Fruit fly (Drosophila melanogaster) whole organism, embryonic: ENCODE measurements around the gene NitFhit.
A peak's percentile ranks its signal among the peaks of the same experiment; 100 is the strongest.

Experiments
- Ada2b ChIP-seq: fragments of 200-800 bp; sonication (Bioruptor generic); IDR thresholded peaks from 2 replicates; pipeline ENCODE4 v1.3.6; 2022; ENCODE audit warnings: missing biosample characterization, missing genetic modification characterization
- CG10543 ChIP-seq: fragments of 200-800 bp; sonication (Bioruptor generic); optimal IDR thresholded peaks from 3 replicates; lab custom pipeline; 2017; ENCODE audit warnings: missing biosample characterization, mild to moderate bottlenecking, missing genetic modification characterization, moderate library complexity
- CG11456 ChIP-seq: fragments of 200-800 bp; sonication (Bioruptor generic); IDR thresholded peaks from 3 replicates; pipeline ENCODE4 v1.3.6; 2022; ENCODE audit warnings: missing biosample characterization, missing genetic modification characterization
- CG15011 ChIP-seq: fragments of 200-800 bp; sonication (Bioruptor generic); optimal IDR thresholded peaks from 3 replicates; lab custom pipeline; 2018; ENCODE audit warnings: missing biosample characterization, mild to moderate bottlenecking, missing genetic modification characterization
- CG15269 ChIP-seq: fragments of 200-800 bp; sonication (Bioruptor generic); optimal IDR thresholded peaks from 2 replicates; lab custom pipeline; 2018; ENCODE audit warnings: missing biosample characterization, mild to moderate bottlenecking, missing genetic modification characterization, moderate library complexity
- CG1529 ChIP-seq: fragments of 200-800 bp; sonication (Bioruptor generic); optimal IDR thresholded peaks from 3 replicates; lab custom pipeline; 2018; ENCODE audit warnings: missing biosample characterization, missing genetic modification characterization
- CG1602 ChIP-seq: fragments of 200-800 bp; sonication (Bioruptor generic); optimal IDR thresholded peaks from 3 replicates; lab custom pipeline; 2016; ENCODE audit warnings: missing biosample characterization, missing genetic modification characterization
- CG17186 ChIP-seq: fragments of 200-800 bp; sonication (Bioruptor generic); optimal IDR thresholded peaks from 3 replicates; lab custom pipeline; 2017; ENCODE audit warnings: missing biosample characterization, missing genetic modification reagents, missing genetic modification characterization
- CG17359 ChIP-seq: fragments of 200-800 bp; sonication (Bioruptor generic); optimal IDR thresholded peaks from 3 replicates; lab custom pipeline; 2018; ENCODE audit warnings: missing biosample characterization, mild to moderate bottlenecking, missing genetic modification characterization, moderate library complexity
- CG17385 ChIP-seq: fragments of 200-800 bp; sonication (Bioruptor generic); optimal IDR thresholded peaks from 3 replicates; lab custom pipeline; 2018; ENCODE audit warnings: missing biosample characterization, mild to moderate bottlenecking, missing genetic modification characterization
- CG2116 ChIP-seq: fragments of 200-800 bp; sonication (Bioruptor generic); optimal IDR thresholded peaks from 3 replicates; lab custom pipeline; 2018; ENCODE audit warnings: missing biosample characterization, mild to moderate bottlenecking, missing genetic modification characterization
- CG2199 ChIP-seq: fragments of 200-800 bp; sonication (Bioruptor generic); IDR thresholded peaks from 3 replicates; pipeline ENCODE4 v1.3.6; 2022; ENCODE audit warnings: missing biosample characterization, missing genetic modification characterization
- CG2678 ChIP-seq: fragments of 200-800 bp; sonication (Bioruptor generic); optimal IDR thresholded peaks from 3 replicates; lab custom pipeline; 2019; ENCODE audit warnings: missing biosample characterization, mild to moderate bottlenecking, missing genetic modification characterization, moderate library complexity
- CG3407 ChIP-seq: fragments of 200-800 bp; sonication (Bioruptor generic); optimal IDR thresholded peaks from 2 replicates; lab custom pipeline; 2018; ENCODE audit warnings: missing biosample characterization, mild to moderate bottlenecking, missing genetic modification characterization
- CG3726 ChIP-seq: fragments of 200-800 bp; sonication (Bioruptor generic); IDR thresholded peaks from 3 replicates; pipeline ENCODE4, ENCODE4 v1.3.6; 2022; ENCODE audit warnings: missing biosample characterization, missing genetic modification characterization
- CG42726 ChIP-seq: fragments of 200-800 bp; sonication (Bioruptor generic); IDR thresholded peaks from 2 replicates; pipeline ENCODE4 v1.3.6; 2022; ENCODE audit warnings: missing biosample characterization, missing genetic modification characterization; ENCODE audit not compliant: partially characterized antibody
- CG5245 ChIP-seq: fragments of 200-800 bp; sonication (Bioruptor generic); optimal IDR thresholded peaks from 3 replicates; lab custom pipeline; 2016; ENCODE audit warnings: missing biosample characterization, missing genetic modification characterization
- CG6254 ChIP-seq: fragments of 200-800 bp; sonication (Bioruptor generic); optimal IDR thresholded peaks from 3 replicates; lab custom pipeline; 2017; ENCODE audit warnings: mild to moderate bottlenecking, missing biosample characterization, missing genetic modification reagents, missing genetic modification characterization
- CG6689 ChIP-seq: fragments of 200-800 bp; sonication (Bioruptor generic); IDR thresholded peaks from 2 replicates; pipeline ENCODE4 v1.3.6; 2022; ENCODE audit warnings: missing biosample characterization, missing genetic modification characterization
- CG6854 ChIP-seq: fragments of 200-800 bp; sonication (Bioruptor generic); optimal IDR thresholded peaks from 3 replicates; lab custom pipeline; 2017; ENCODE audit warnings: missing biosample characterization, mild to moderate bottlenecking, missing genetic modification characterization
- CG7786 ChIP-seq: fragments of 200-800 bp; sonication (Bioruptor generic); optimal IDR thresholded peaks from 2 replicates; lab custom pipeline; 2016; ENCODE audit warnings: missing biosample characterization, missing genetic modification characterization
- CG9817 ChIP-seq: fragments of 200-800 bp; sonication (Bioruptor generic); optimal IDR thresholded peaks from 2 replicates; lab custom pipeline; 2018; ENCODE audit warnings: missing biosample characterization, mild to moderate bottlenecking, missing genetic modification characterization, moderate library complexity
- CTCF ChIP-seq: fragments of 200-800 bp; sonication (Bioruptor generic); optimal IDR thresholded peaks from 2 replicates; lab custom pipeline; 2017; ENCODE audit warnings: missing biosample characterization, mild to moderate bottlenecking, missing genetic modification characterization, moderate library complexity
- E2f2 ChIP-seq: fragments of 200-800 bp; sonication (Bioruptor generic); IDR thresholded peaks from 2 replicates; pipeline ENCODE4 v1.3.6; 2022; ENCODE audit warnings: missing biosample characterization, missing genetic modification characterization
- ERR ChIP-seq: fragments of 200-800 bp; sonication (Bioruptor generic); optimal IDR thresholded peaks from 2 replicates; lab custom pipeline; 2016; ENCODE audit warnings: missing biosample characterization, missing genetic modification characterization
- GATAe ChIP-seq: fragments of 200-800 bp; sonication (Bioruptor generic); conservative IDR thresholded peaks from 2 replicates; pipeline ENCODE4 v1.3.6; 2022; ENCODE audit warnings: missing biosample characterization, missing genetic modification characterization
- Hr3 ChIP-seq: fragments of 200-800 bp; sonication (Bioruptor generic); optimal IDR thresholded peaks from 3 replicates; lab custom pipeline; 2016; ENCODE audit warnings: missing biosample characterization, missing genetic modification characterization
- Hr51 ChIP-seq, 2 experiments: fragments of 200-800 bp; sonication (Bioruptor generic); optimal IDR thresholded peaks; 2 replicates in 1 of 2; 3 replicates in 1 of 2; lab custom pipeline; 2016 to 2018; ENCODE audit warnings: missing biosample characterization in 2 of 2, missing genetic modification characterization in 2 of 2, mild to moderate bottlenecking in 1 of 2, moderate library complexity in 1 of 2
- Lhr ChIP-seq: fragments of 200-800 bp; sonication (Bioruptor generic); optimal IDR thresholded peaks from 3 replicates; lab custom pipeline; 2017; ENCODE audit warnings: mild to moderate bottlenecking, missing biosample characterization, missing genetic modification reagents, missing genetic modification characterization
- Oli ChIP-seq: fragments of 200-800 bp; sonication (Bioruptor generic); optimal IDR thresholded peaks from 2 replicates; lab custom pipeline; 2018; ENCODE audit warnings: missing biosample characterization, mild to moderate bottlenecking, missing genetic modification characterization, moderate library complexity
- Ptx1 ChIP-seq: fragments of 200-800 bp; sonication (Bioruptor generic); IDR thresholded peaks from 2 replicates; pipeline ENCODE4 v1.3.6; 2022; ENCODE audit warnings: missing biosample characterization, missing genetic modification characterization
- Sin3A ChIP-seq: fragments of >200 bp; optimal IDR thresholded peaks from 2 replicates; lab custom pipeline; 2018
- Six4 ChIP-seq: fragments of 200-800 bp; sonication (Bioruptor generic); optimal IDR thresholded peaks from 2 replicates; lab custom pipeline; 2016; ENCODE audit warnings: missing biosample characterization, missing genetic modification characterization
- Ssrp ChIP-seq: fragments of 200-800 bp; sonication (Bioruptor generic); optimal IDR thresholded peaks from 2 replicates; lab custom pipeline; 2018; ENCODE audit warnings: missing biosample characterization, mild to moderate bottlenecking, missing genetic modification characterization, moderate library complexity
- Usf ChIP-seq: fragments of 200-800 bp; sonication (Bioruptor generic); optimal IDR thresholded peaks from 2 replicates; lab custom pipeline; 2017; ENCODE audit warnings: missing genotype, missing biosample characterization, missing genetic modification characterization
- ab ChIP-seq: fragments of 200-800 bp; sonication (Bioruptor generic); optimal IDR thresholded peaks from 2 replicates; lab custom pipeline; 2016; ENCODE audit warnings: missing biosample characterization, missing genetic modification characterization
- ase ChIP-seq: fragments of 200-800 bp; sonication (Bioruptor generic); IDR thresholded peaks from 3 replicates; pipeline ENCODE4 v1.3.6; 2022; ENCODE audit warnings: missing biosample characterization, missing genetic modification characterization
- bowl ChIP-seq: fragments of 200-800 bp; sonication (Bioruptor generic); IDR thresholded peaks from 2 replicates; pipeline ENCODE4 v1.3.6; 2022; ENCODE audit warnings: missing biosample characterization, missing genetic modification characterization
- cg ChIP-seq: fragments of 200-800 bp; sonication (Bioruptor generic); optimal IDR thresholded peaks from 3 replicates; lab custom pipeline; 2019; ENCODE audit warnings: missing biosample characterization, mild to moderate bottlenecking, missing genetic modification characterization, moderate library complexity
- dimm ChIP-seq: fragments of 200-800 bp; sonication (Bioruptor generic); IDR thresholded peaks from 2 replicates; pipeline ENCODE4 v1.3.6; 2022; ENCODE audit warnings: missing biosample characterization, missing genetic modification characterization
- emc ChIP-seq: fragments of 200-800 bp; sonication (Bioruptor generic); optimal IDR thresholded peaks from 2 replicates; lab custom pipeline; 2016; ENCODE audit warnings: missing biosample characterization, missing genetic modification characterization
- inv ChIP-seq: fragments of 200-800 bp; sonication (Bioruptor generic); IDR thresholded peaks from 2 replicates; pipeline ENCODE4 v1.3.6; 2022; ENCODE audit warnings: missing biosample characterization, missing genetic modification characterization; ENCODE audit not compliant: partially characterized antibody
- kni ChIP-seq: fragments of 200-800 bp; sonication (Bioruptor generic); optimal IDR thresholded peaks from 3 replicates; lab custom pipeline; 2017; ENCODE audit warnings: mild to moderate bottlenecking, missing biosample characterization, missing genetic modification reagents, missing genetic modification characterization
- lola ChIP-seq, 3 experiments: fragments of >200 bp in 2 of 3; fragments of 200-800 bp in 1 of 3; sonication (Bioruptor generic) in 1 of 3; optimal IDR thresholded peaks; 2 replicates each; lab custom pipeline; 2017 to 2019; ENCODE audit warnings: missing biosample characterization in 3 of 3, missing genetic modification characterization in 3 of 3, mild to moderate bottlenecking in 1 of 3, moderate library complexity in 1 of 3
- onecut ChIP-seq: fragments of 200-800 bp; sonication (Bioruptor generic); IDR thresholded peaks from 2 replicates; pipeline ENCODE4 v1.3.6; 2022; ENCODE audit warnings: missing biosample characterization, missing genetic modification characterization
- repo ChIP-seq: fragments of 200-800 bp; sonication (Bioruptor generic); optimal IDR thresholded peaks from 2 replicates; lab custom pipeline; 2016; ENCODE audit warnings: missing biosample characterization, missing genetic modification characterization
- slp2 ChIP-seq: fragments of 200-800 bp; sonication (Bioruptor generic); optimal IDR thresholded peaks from 2 replicates; lab custom pipeline; 2016; ENCODE audit warnings: missing biosample characterization, missing genetic modification characterization
- toy ChIP-seq: fragments of 200-800 bp; sonication (Bioruptor generic); IDR thresholded peaks from 2 replicates; pipeline ENCODE4 v1.3.6; 2022; ENCODE audit warnings: missing biosample characterization, missing genetic modification characterization
- ttk ChIP-seq: fragments of 200-800 bp; sonication (Bioruptor generic); IDR thresholded peaks from 2 replicates; pipeline ENCODE4 v2.1.2; 2022; ENCODE audit warnings: missing biosample characterization, missing genetic modification characterization
- tup ChIP-seq: fragments of 200-800 bp; sonication (Bioruptor generic); optimal IDR thresholded peaks from 2 replicates; lab custom pipeline; 2016; ENCODE audit warnings: missing biosample characterization, mild to moderate bottlenecking, missing genetic modification characterization, moderate library complexity
- wdn ChIP-seq: fragments of 200-800 bp; sonication (Bioruptor generic); IDR thresholded peaks from 2 replicates; pipeline ENCODE4 v1.3.6; 2022; ENCODE audit warnings: missing biosample characterization, missing genetic modification characterization

The NitFhit gene

dm6 chr3L:205723-206284, 2.3 kb downstream of the NitFhit start, which contains the start of the genes Gk1 and CG13876 (continued):
- TF ChIP-seq lola (GFP tag; optimal IDR thresholded peaks at IDR 0.05; lab: Kevin White, UChicago), result peak in 1 of 3 experiments; percentile 94
- TF ChIP-seq toy (GFP tag; lab: Robert Waterston, UW), result peak; percentile 82
- TF ChIP-seq CG10543 (GFP tag; lab: Kevin White, UChicago), result peak; percentile 96
- peak; percentile 87 for TF ChIP-seq CG3407 (GFP tag; lab: Kevin White, UChicago)
- TF ChIP-seq onecut (GFP tag; lab: Robert Waterston, UW), result peak; percentile 90
- peak; percentile 73 for TF ChIP-seq tup (GFP tag; lab: Kevin White, UChicago)
- TF ChIP-seq ab (GFP tag; lab: Kevin White, UChicago), result no peak
- TF ChIP-seq CG2678 (tag; lab: Kevin White, UChicago), result peak; percentile 98
- no peak for TF ChIP-seq CG42726 (GFP tag; lab: Robert Waterston, UW)
- TF ChIP-seq CG17359 (tag; lab: Kevin White, UChicago), result peak; percentile 96
- TF ChIP-seq CG6254 (GFP tag; lab: Kevin White, UChicago), result peak; percentile 88
- TF ChIP-seq bowl (GFP tag; lab: Robert Waterston, UW), result peak; percentile 85
- peak; percentile 94 for TF ChIP-seq CG9817 (tag; lab: Kevin White, UChicago)
- TF ChIP-seq inv (GFP tag; lab: Robert Waterston, UW), result no peak
- no peak for TF ChIP-seq CG15011 (GFP tag; lab: Kevin White, UChicago)
- peak; percentile 62 for TF ChIP-seq CG7786
- TF ChIP-seq Six4 (GFP tag; lab: Kevin White, UChicago), result peak; percentile 86
- TF ChIP-seq CG1602 (GFP tag; lab: Kevin White, UChicago), result peak; percentile 91
- TF ChIP-seq CTCF (GFP tag; lab: Kevin White, UChicago), result peak; percentile 25
- peak; percentile 42 for TF ChIP-seq slp2 (GFP tag; lab: Kevin White, UChicago)
- peak; percentile 93 for TF ChIP-seq Oli
- TF ChIP-seq CG2116 (GFP tag; lab: Kevin White, UChicago), result peak; percentile 75
- no peak for TF ChIP-seq cg (GFP tag; lab: Kevin White, UChicago)
- TF ChIP-seq repo, result no peak
- TF ChIP-seq ttk (GFP tag; lab: Robert Waterston, UW), result peak; percentile 93
- peak; percentile 94 for TF ChIP-seq Ssrp (tag; lab: Kevin White, UChicago)
- peak; percentile 94 for TF ChIP-seq Ada2b
- TF ChIP-seq CG2199 (GFP tag; lab: Robert Waterston, UW), result peak; percentile 94
- TF ChIP-seq Sin3A (lab: Kevin White, UChicago), result no peak
- TF ChIP-seq CG1529 (GFP tag; lab: Kevin White, UChicago), result no peak
- TF ChIP-seq CG17385 (GFP tag; lab: Kevin White, UChicago), result peak; percentile 92
- TF ChIP-seq CG6854 (GFP tag; lab: Kevin White, UChicago), result peak; percentile 94
- TF ChIP-seq Lhr (GFP tag; lab: Kevin White, UChicago), result no peak
- TF ChIP-seq Hr3 (GFP tag; lab: Kevin White, UChicago), result peak; percentile 85
- peak; percentile 82; the same call in 2 of the 3 replicates for TF ChIP-seq CG11456
- peak; percentile 78 for TF ChIP-seq Usf (GFP tag; lab: Kevin White, UChicago)
- TF ChIP-seq wdn (GFP tag; lab: Robert Waterston, UW), result peak; percentile 94
- peak; percentile 93 for TF ChIP-seq Ptx1 (GFP tag; lab: Robert Waterston, UW)
- TF ChIP-seq CG17186 (GFP tag; lab: Kevin White, UChicago), result peak; percentile 48
- TF ChIP-seq CG5245 (GFP tag; lab: Kevin White, UChicago), result peak; percentile 81
- peak; percentile 89 for TF ChIP-seq kni (GFP tag; lab: Kevin White, UChicago)
- peak; percentile 19 for TF ChIP-seq emc (GFP tag; lab: Kevin White, UChicago)
- TF ChIP-seq CG6689 (GFP tag; lab: Robert Waterston, UW), result peak; percentile 97
- peak; percentile 97 for TF ChIP-seq CG15269 (tag; lab: Kevin White, UChicago)
- peak; percentile 39 to 98 for TF ChIP-seq Hr51 (GFP tag; optimal IDR thresholded peaks at IDR 0.05; lab: Kevin White, UChicago)
- TF ChIP-seq dimm (GFP tag; lab: Robert Waterston, UW), result peak; percentile 82
- TF ChIP-seq E2f2 (GFP tag; lab: Robert Waterston, UW), result peak; percentile 77
- no peak for TF ChIP-seq ERR (GFP tag; lab: Kevin White, UChicago)
- peak; percentile 83 for TF ChIP-seq CG3726 (GFP tag; lab: Robert Waterston, UW)
- TF ChIP-seq ase (GFP tag; lab: Robert Waterston, UW), result peak; percentile 90
- TF ChIP-seq GATAe, result peak; percentile 74
